Worm (Caenorhabditis elegans): ENCODE measurements around the gene arrd-19.

DNA sequence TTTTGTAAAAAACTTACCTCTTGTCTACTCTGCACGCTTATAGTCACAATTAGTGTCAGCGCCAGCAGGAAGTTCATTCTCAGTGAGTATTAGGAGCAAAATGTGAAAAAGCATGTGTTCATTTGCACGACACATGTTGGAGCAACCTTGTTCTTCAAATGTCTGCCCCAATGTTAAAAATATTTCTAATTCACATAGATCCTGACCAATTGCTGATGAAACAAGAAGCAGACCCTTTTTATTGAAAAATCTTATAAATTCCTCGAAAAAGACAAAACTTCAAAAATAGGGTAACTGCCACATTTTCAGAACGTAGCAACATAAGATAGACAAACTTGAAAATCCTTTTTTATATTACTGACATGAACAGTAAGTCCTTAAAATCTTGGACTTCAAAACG is 8.9 kb upstream of the arrd-19 start, which contains the start of gene C17B7.8:
- TF ChIP-seq tbx-37 (GFP tag; conservative IDR thresholded peaks at IDR 0.05): no peak
- no peak for TF ChIP-seq ama-1 (optimal IDR thresholded peaks at IDR 0.05)
- TF ChIP-seq tra-4 (tag; optimal IDR thresholded peaks at IDR 0.05): no peak
- TF ChIP-seq scrt-1 (GFP tag; IDR thresholded peaks at IDR 0.05): no peak
- no peak for TF ChIP-seq sea-1 (GFP tag; conservative IDR thresholded peaks at IDR 0.05)
- TF ChIP-seq flt-1 (GFP tag; IDR thresholded peaks at IDR 0.05): no peak
- TF ChIP-seq B0310.2 (tag; optimal IDR thresholded peaks at IDR 0.05): no peak
- no peak for TF ChIP-seq pes-1 (GFP tag; IDR thresholded peaks at IDR 0.05)
- TF ChIP-seq hnd-1 (tag; optimal IDR thresholded peaks at IDR 0.05): no peak
- TF ChIP-seq F13C5.2 (tag; optimal IDR thresholded peaks at IDR 0.05): no peak

Data from whole organism, early embryonic.